Worm (Caenorhabditis elegans) whole organism, L3 larva: ENCODE results near the gene irld-8.

Source experiments
- aly-2 ChIP-seq: fragments of 150-350 bp; optimal IDR thresholded peaks from 2 replicates; lab custom pipeline; 2014; ENCODE audit warnings: missing biosample characterization, missing genetic modification characterization
- ama-1 ChIP-seq: fragments of 150-350 bp; optimal IDR thresholded peaks from 2 replicates; lab custom pipeline; 2018
- ceh-28 ChIP-seq: fragments of 150-350 bp; optimal IDR thresholded peaks from 2 replicates; lab custom pipeline; 2014; ENCODE audit warnings: missing biosample characterization, missing genetic modification reagents, missing genetic modification characterization
- ceh-9 ChIP-seq: sonication (generic microtip); optimal IDR thresholded peaks from 2 replicates; lab custom pipeline; 2018; ENCODE audit warnings: missing biosample characterization, missing genetic modification characterization
- fkh-10 ChIP-seq: sonication (generic microtip); optimal IDR thresholded peaks from 2 replicates; lab custom pipeline; 2017; ENCODE audit warnings: missing biosample characterization, missing genetic modification reagents, missing genetic modification characterization
- jun-1 ChIP-seq: fragments of 150-350 bp; optimal IDR thresholded peaks from 2 replicates; lab custom pipeline; 2014; ENCODE audit warnings: missing biosample characterization, missing genetic modification reagents, missing genetic modification characterization
- lin-39 ChIP-seq: fragments of 150-350 bp; optimal IDR thresholded peaks from 2 replicates; lab custom pipeline; 2018; ENCODE audit warnings: missing biosample characterization, missing genetic modification reagents, missing genetic modification characterization
- nhr-237 ChIP-seq: fragments of 150-350 bp; optimal IDR thresholded peaks from 2 replicates; lab custom pipeline; 2014; ENCODE audit warnings: missing biosample characterization, missing genetic modification characterization
- pqm-1 ChIP-seq: fragments of 150-350 bp; optimal IDR thresholded peaks from 2 replicates; lab custom pipeline; 2017; ENCODE audit warnings: missing biosample characterization, missing genetic modification characterization, inconsistent platforms
- snpc-4 ChIP-seq: fragments of 150-350 bp; optimal IDR thresholded peaks from 2 replicates; lab custom pipeline; 2014; ENCODE audit warnings: missing biosample characterization, missing genetic modification characterization

DNA sequence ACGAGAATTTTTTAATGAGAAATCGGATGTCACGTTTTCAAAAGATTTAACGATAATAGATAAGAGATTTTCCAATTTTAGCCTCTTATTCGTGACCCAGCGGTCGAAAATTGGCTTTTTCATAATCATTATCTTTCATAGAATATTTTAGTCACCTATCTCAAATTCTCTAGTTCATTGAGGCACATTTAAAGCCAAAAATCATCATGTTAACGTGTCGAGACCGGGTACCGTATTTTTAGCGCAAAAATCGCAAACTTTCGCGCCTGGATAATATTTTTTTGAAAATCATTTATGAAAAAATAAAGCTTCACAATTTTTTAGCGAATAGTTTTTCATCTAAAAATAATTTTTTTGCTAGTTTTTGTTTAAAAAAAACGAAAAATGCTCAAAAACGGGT, 50.4 kb downstream of the irld-8 start, which contains the start of gene B0218.7:
- no peak for TF ChIP-seq fkh-10
- TF ChIP-seq ama-1 (lab: Kevin White, UChicago) = no peak
- TF ChIP-seq aly-2 (tag; lab: Kevin White, UChicago) = no peak
- no peak for TF ChIP-seq nhr-237 (tag; lab: Kevin White, UChicago)
- no peak for TF ChIP-seq lin-39 (tag; lab: Kevin White, UChicago)
- no peak for TF ChIP-seq pqm-1 (tag; lab: Kevin White, UChicago)
- no peak for TF ChIP-seq jun-1
- no peak for TF ChIP-seq snpc-4 (tag; lab: Kevin White, UChicago)
- no peak for TF ChIP-seq ceh-28 (tag; lab: Kevin White, UChicago)
- no peak for TF ChIP-seq ceh-9
